Fruit fly (Drosophila melanogaster): ENCODE data around the gene msn.

The msn gene

dm6 chr3L:2552844-2553839 is 33.2 kb downstream of the msn start:
- TF ChIP-seq kay (GFP tag; ENCODE audit: borderline replicate concordance) (no peak), CG11617 (GFP tag; optimal IDR thresholded peaks at IDR 0.05) (peak; percentile 1), toe (GFP tag; optimal IDR thresholded peaks at IDR 0.05) (no peak), CG7101 (tag; optimal IDR thresholded peaks at IDR 0.05) (no peak), Crg-1 (GFP tag; optimal IDR thresholded peaks at IDR 0.05) (no peak), ovo (GFP tag; optimal IDR thresholded peaks at IDR 0.05) (peak; percentile 91), Hr96 (GFP tag; optimal IDR thresholded peaks at IDR 0.05) (no peak), cic (GFP tag; optimal IDR thresholded peaks at IDR 0.05) (no peak), CG12768 (GFP tag; optimal IDR thresholded peaks at IDR 0.05) (peak; percentile 4), Mnt (GFP tag; optimal IDR thresholded peaks at IDR 0.05) (no peak), pad (GFP tag; optimal IDR thresholded peaks at IDR 0.05) (peak; percentile 99), Clk (GFP tag; optimal IDR thresholded peaks at IDR 0.05) (no peak), tj (GFP tag; optimal IDR thresholded peaks at IDR 0.05) (peak; percentile 99), CG5204 (GFP tag; optimal IDR thresholded peaks at IDR 0.05) (no peak), CG14711 (tag; optimal IDR thresholded peaks at IDR 0.05) (no peak), cnc (optimal IDR thresholded peaks at IDR 0.05) (no peak), CG33017 (tag; optimal IDR thresholded peaks at IDR 0.05) (no peak), bab1 (GFP tag; optimal IDR thresholded peaks at IDR 0.05) (no peak), CG7045 (GFP tag; optimal IDR thresholded peaks at IDR 0.05) (no peak), CG1620 (GFP tag; optimal IDR thresholded peaks at IDR 0.05) (peak; percentile 5)

dm6 chr3L:2552116-2552843 is 34.1 kb downstream of the msn start:
- peak; percentile 35 for TF ChIP-seq kay (GFP tag; ENCODE audit: borderline replicate concordance)
- no peak for TF ChIP-seq CG7045 (GFP tag; optimal IDR thresholded peaks at IDR 0.05)
- TF ChIP-seq ovo (GFP tag; optimal IDR thresholded peaks at IDR 0.05) = no peak
- TF ChIP-seq CG14711 (tag; optimal IDR thresholded peaks at IDR 0.05) = peak; percentile 51
- no peak for TF ChIP-seq cnc (optimal IDR thresholded peaks at IDR 0.05)
- TF ChIP-seq CG1620 (GFP tag; optimal IDR thresholded peaks at IDR 0.05) = no peak

dm6 chr3L:2551137-2551676 is 35.1 kb downstream of the msn start:
- TF ChIP-seq Hr96 (GFP tag; optimal IDR thresholded peaks at IDR 0.05) (no peak), bab1 (GFP tag; optimal IDR thresholded peaks at IDR 0.05) (no peak), Mnt (GFP tag; optimal IDR thresholded peaks at IDR 0.05) (no peak), CG14711 (tag; optimal IDR thresholded peaks at IDR 0.05) (no peak), kay (GFP tag; ENCODE audit: borderline replicate concordance) (no peak), ovo (GFP tag; optimal IDR thresholded peaks at IDR 0.05) (no peak), Crg-1 (GFP tag; optimal IDR thresholded peaks at IDR 0.05) (no peak), cic (GFP tag; optimal IDR thresholded peaks at IDR 0.05) (no peak), CG11617 (GFP tag; optimal IDR thresholded peaks at IDR 0.05) (no peak), CG5204 (GFP tag; optimal IDR thresholded peaks at IDR 0.05) (no peak), cnc (optimal IDR thresholded peaks at IDR 0.05) (no peak), CG7045 (GFP tag; optimal IDR thresholded peaks at IDR 0.05) (no peak), CG33017 (tag; optimal IDR thresholded peaks at IDR 0.05) (no peak), toe (GFP tag; optimal IDR thresholded peaks at IDR 0.05) (no peak), CG7101 (tag; optimal IDR thresholded peaks at IDR 0.05) (no peak), Clk (GFP tag; optimal IDR thresholded peaks at IDR 0.05) (no peak), tj (GFP tag; optimal IDR thresholded peaks at IDR 0.05) (no peak), pad (GFP tag; optimal IDR thresholded peaks at IDR 0.05) (no peak), CG12768 (GFP tag; optimal IDR thresholded peaks at IDR 0.05) (no peak), CG1620 (GFP tag; optimal IDR thresholded peaks at IDR 0.05) (no peak)

- TF ChIP-seq ovo (GFP tag; optimal IDR thresholded peaks at IDR 0.05) (no peak), CG7045 (GFP tag; optimal IDR thresholded peaks at IDR 0.05) (peak; percentile 40)
These were observed 37.4 kb downstream of the msn start for dm6 chr3L:2548932-2549331.

dm6 chr3L:2545913-2546312 is 40.4 kb downstream of the msn start:
- no peak for TF ChIP-seq Mnt (GFP tag; optimal IDR thresholded peaks at IDR 0.05)
- TF ChIP-seq bab1 (GFP tag; optimal IDR thresholded peaks at IDR 0.05) = no peak
- TF ChIP-seq Clk (GFP tag; optimal IDR thresholded peaks at IDR 0.05) = no peak
- TF ChIP-seq cnc (optimal IDR thresholded peaks at IDR 0.05) = no peak

dm6 chr3L:2545077-2545453 is 41.3 kb downstream of the msn start:
- TF ChIP-seq CG7045 (GFP tag; optimal IDR thresholded peaks at IDR 0.05) = no peak
- TF ChIP-seq kay (GFP tag; ENCODE audit: borderline replicate concordance) = no peak
- TF ChIP-seq tj (GFP tag; optimal IDR thresholded peaks at IDR 0.05) = no peak
- TF ChIP-seq CG12768 (GFP tag; optimal IDR thresholded peaks at IDR 0.05) = no peak
- TF ChIP-seq cic (GFP tag; optimal IDR thresholded peaks at IDR 0.05) = no peak
- TF ChIP-seq ovo (GFP tag; optimal IDR thresholded peaks at IDR 0.05) = no peak
- no peak for TF ChIP-seq toe (GFP tag; optimal IDR thresholded peaks at IDR 0.05)
- TF ChIP-seq CG1620 (GFP tag; optimal IDR thresholded peaks at IDR 0.05) = no peak
- no peak for TF ChIP-seq Mnt (GFP tag; optimal IDR thresholded peaks at IDR 0.05)
- TF ChIP-seq CG33017 (tag; optimal IDR thresholded peaks at IDR 0.05) = no peak
- TF ChIP-seq Hr96 (GFP tag; optimal IDR thresholded peaks at IDR 0.05) = no peak
- no peak for TF ChIP-seq Crg-1 (GFP tag; optimal IDR thresholded peaks at IDR 0.05)
- no peak for TF ChIP-seq Clk (GFP tag; optimal IDR thresholded peaks at IDR 0.05)
- no peak for TF ChIP-seq CG14711 (tag; optimal IDR thresholded peaks at IDR 0.05)
- no peak for TF ChIP-seq CG5204 (GFP tag; optimal IDR thresholded peaks at IDR 0.05)
- no peak for TF ChIP-seq CG11617 (GFP tag; optimal IDR thresholded peaks at IDR 0.05)
- no peak for TF ChIP-seq bab1 (GFP tag; optimal IDR thresholded peaks at IDR 0.05)

Measured in whole organism, adult.